Fruit fly (Drosophila melanogaster) whole organism, embryonic: Measurements from ENCODE around the gene Zdhhc8.

Source experiments
- Aef1 ChIP-seq: fragments of 200-800 bp; sonication (Bioruptor generic); IDR thresholded peaks from 3 replicates; pipeline ENCODE4 v1.3.6; 2022; ENCODE audit warnings: missing biosample characterization, missing genetic modification characterization
- CG10979 ChIP-seq: fragments of 200-800 bp; sonication (Bioruptor generic); optimal IDR thresholded peaks from 2 replicates; lab custom pipeline; 2018; ENCODE audit warnings: missing biosample characterization, mild to moderate bottlenecking, missing genetic modification characterization, moderate library complexity
- CG11398 ChIP-seq: fragments of 200-800 bp; sonication (Bioruptor generic); optimal IDR thresholded peaks from 2 replicates; lab custom pipeline; 2016; ENCODE audit warnings: missing biosample characterization, missing genetic modification characterization
- CG11456 ChIP-seq: fragments of 200-800 bp; sonication (Bioruptor generic); IDR thresholded peaks from 3 replicates; pipeline ENCODE4 v1.3.6; 2022; ENCODE audit warnings: missing biosample characterization, missing genetic modification characterization
- CG15011 ChIP-seq: fragments of 200-800 bp; sonication (Bioruptor generic); optimal IDR thresholded peaks from 3 replicates; lab custom pipeline; 2018; ENCODE audit warnings: missing biosample characterization, mild to moderate bottlenecking, missing genetic modification characterization
- CG1529 ChIP-seq: fragments of 200-800 bp; sonication (Bioruptor generic); optimal IDR thresholded peaks from 3 replicates; lab custom pipeline; 2018; ENCODE audit warnings: missing biosample characterization, missing genetic modification characterization
- CG1603 ChIP-seq: fragments of 200-800 bp; sonication (Bioruptor generic); optimal IDR thresholded peaks from 2 replicates; lab custom pipeline; 2019; ENCODE audit warnings: missing biosample characterization, mild to moderate bottlenecking, missing genetic modification characterization, moderate library complexity
- CG16815 ChIP-seq: fragments of 200-800 bp; sonication (Bioruptor generic); optimal IDR thresholded peaks from 3 replicates; lab custom pipeline; 2017; ENCODE audit warnings: missing biosample characterization, mild to moderate bottlenecking, missing genetic modification characterization
- CG17328 ChIP-seq: fragments of 200-800 bp; sonication (Bioruptor generic); IDR thresholded peaks from 2 replicates; pipeline ENCODE4 v1.3.6; 2022; ENCODE audit warnings: missing biosample characterization, missing genetic modification characterization
- CG2712 ChIP-seq: fragments of 200-800 bp; optimal IDR thresholded peaks from 3 replicates; lab custom pipeline; 2019; ENCODE audit warnings: missing biosample characterization, mild to moderate bottlenecking, missing genetic modification characterization, moderate library complexity
- CG2875 ChIP-seq: fragments of 200-800 bp; sonication (Bioruptor generic); optimal IDR thresholded peaks from 2 replicates; lab custom pipeline; 2017; ENCODE audit warnings: missing biosample characterization, mild to moderate bottlenecking, missing genetic modification characterization, missing genetic modification reagents
- CG31388 ChIP-seq: fragments of 200-800 bp; sonication (Bioruptor generic); optimal IDR thresholded peaks from 2 replicates; lab custom pipeline; 2016; ENCODE audit warnings: missing biosample characterization, missing genetic modification characterization
- CG3163 ChIP-seq: fragments of 200-800 bp; sonication (Bioruptor generic); optimal IDR thresholded peaks from 3 replicates; lab custom pipeline; 2016; ENCODE audit warnings: missing biosample characterization, missing genetic modification characterization
- CG32772 ChIP-seq: fragments of 200-800 bp; sonication (Bioruptor generic); IDR thresholded peaks from 2 replicates; pipeline ENCODE4 v1.3.6; 2022; ENCODE audit warnings: missing biosample characterization, missing genetic modification characterization
- CG34422 ChIP-seq: fragments of 200-800 bp; sonication (Bioruptor generic); IDR thresholded peaks from 3 replicates; pipeline ENCODE4 v1.3.6; 2022; ENCODE audit warnings: missing biosample characterization, missing genetic modification characterization
- CG4424 ChIP-seq: fragments of 200-800 bp; sonication (Bioruptor generic); optimal IDR thresholded peaks from 3 replicates; lab custom pipeline; 2016; ENCODE audit warnings: missing biosample characterization, missing genetic modification characterization
- CG4617 ChIP-seq: fragments of 200-800 bp; sonication (Bioruptor generic); optimal IDR thresholded peaks from 3 replicates; lab custom pipeline; 2016; ENCODE audit warnings: missing biosample characterization, missing genetic modification characterization, borderline replicate concordance
- CG4854 ChIP-seq: fragments of 200-800 bp; sonication (Bioruptor generic); optimal IDR thresholded peaks from 2 replicates; lab custom pipeline; 2016; ENCODE audit warnings: missing biosample characterization, missing genetic modification characterization, inconsistent platforms
- CG6272 ChIP-seq: fragments of 200-800 bp; sonication (Bioruptor generic); IDR thresholded peaks from 2 replicates; pipeline ENCODE4 v1.3.6; 2022; ENCODE audit warnings: missing biosample characterization, missing genetic modification characterization
- CG8290 ChIP-seq, 3 experiments: fragments of 200-800 bp; sonication (Bioruptor generic); optimal IDR thresholded peaks; 2 replicates each; lab custom pipeline; 2016 to 2019; ENCODE audit warnings: missing biosample characterization in 3 of 3, missing genetic modification characterization in 3 of 3, mild to moderate bottlenecking in 2 of 3, moderate library complexity in 1 of 3
- CG8388 ChIP-seq: fragments of 200-800 bp; sonication (Bioruptor generic); optimal IDR thresholded peaks from 2 replicates; lab custom pipeline; 2019; ENCODE audit warnings: missing biosample characterization, mild to moderate bottlenecking, missing genetic modification characterization, moderate library complexity
- CG9215 ChIP-seq: fragments of 200-800 bp; sonication (Bioruptor generic); IDR thresholded peaks from 2 replicates; pipeline ENCODE4 v1.3.6; 2022; ENCODE audit warnings: missing biosample characterization, missing genetic modification characterization
- CoRest ChIP-seq: fragments of 200-800 bp; sonication (Bioruptor generic); optimal IDR thresholded peaks from 3 replicates; lab custom pipeline; 2018; ENCODE audit warnings: missing biosample characterization, mild to moderate bottlenecking, missing genetic modification characterization, moderate library complexity
- Dbx ChIP-seq: fragments of 200-800 bp; sonication (Bioruptor generic); IDR thresholded peaks from 3 replicates; pipeline ENCODE4 v1.3.6; 2022; ENCODE audit warnings: missing biosample characterization, missing genetic modification characterization
- Deaf1 ChIP-seq: fragments of 200-800 bp; optimal IDR thresholded peaks from 3 replicates; lab custom pipeline; 2019; ENCODE audit warnings: missing biosample characterization, mild to moderate bottlenecking, missing genetic modification characterization, moderate library complexity
- Dref ChIP-seq: fragments of 200-800 bp; sonication (Bioruptor generic); IDR thresholded peaks from 2 replicates; pipeline ENCODE4 v1.3.6; 2022; ENCODE audit warnings: missing biosample characterization, missing genetic modification characterization
- E2f1 ChIP-seq: fragments of 200-800 bp; sonication (Bioruptor generic); IDR thresholded peaks from 2 replicates; pipeline ENCODE4 v1.3.6; 2022; ENCODE audit warnings: missing biosample characterization, missing genetic modification characterization
- ERR ChIP-seq: fragments of 200-800 bp; sonication (Bioruptor generic); optimal IDR thresholded peaks from 2 replicates; lab custom pipeline; 2016; ENCODE audit warnings: missing biosample characterization, missing genetic modification characterization
- Ets65A ChIP-seq: fragments of 200-800 bp; sonication (Bioruptor generic); peaks from one replicate; lab custom pipeline; 2016; ENCODE audit warnings: missing biosample characterization, missing genetic modification characterization
- Fer3 ChIP-seq: fragments of 200-800 bp; sonication (Bioruptor generic); optimal IDR thresholded peaks from 2 replicates; lab custom pipeline; 2018; ENCODE audit warnings: missing biosample characterization, mild to moderate bottlenecking, missing genetic modification characterization, moderate library complexity
- Hr39 ChIP-seq: fragments of >200 bp; optimal IDR thresholded peaks from 2 replicates; lab custom pipeline; 2017
- Jarid2 ChIP-seq: fragments of 200-800 bp; sonication (Bioruptor generic); optimal IDR thresholded peaks from 3 replicates; lab custom pipeline; 2017; ENCODE audit warnings: mild to moderate bottlenecking, missing biosample characterization, missing genetic modification reagents, missing genetic modification characterization
- Lim3 ChIP-seq: fragments of 200-800 bp; sonication (Bioruptor generic); IDR thresholded peaks from 2 replicates; pipeline ENCODE4 v1.3.6; 2022; ENCODE audit warnings: missing biosample characterization, missing genetic modification characterization
- Nf-YB ChIP-seq: fragments of 200-800 bp; sonication (Bioruptor generic); optimal IDR thresholded peaks from 3 replicates; lab custom pipeline; 2019; ENCODE audit warnings: missing biosample characterization, mild to moderate bottlenecking, missing genetic modification characterization, moderate library complexity
- Side ChIP-seq: fragments of 200-800 bp; sonication (Bioruptor generic); optimal IDR thresholded peaks from 2 replicates; lab custom pipeline; 2016; ENCODE audit warnings: missing biosample characterization, missing genetic modification characterization
- Sox102F ChIP-seq: fragments of 200-800 bp; sonication (Bioruptor generic); optimal IDR thresholded peaks from 2 replicates; lab custom pipeline; 2018; ENCODE audit warnings: missing biosample characterization, mild to moderate bottlenecking, missing genetic modification characterization, moderate library complexity
- bsh ChIP-seq, 2 experiments: fragments of 200-800 bp; sonication (Bioruptor generic); optimal IDR thresholded peaks; 2 replicates each; lab custom pipeline; 2017 to 2018; ENCODE audit warnings: mild to moderate bottlenecking in 2 of 2, missing biosample characterization in 2 of 2, missing genetic modification characterization in 2 of 2, moderate library complexity in 1 of 2
- ci ChIP-seq: fragments of 200-800 bp; sonication (Bioruptor generic); IDR thresholded peaks from 3 replicates; pipeline ENCODE4 v1.3.6; 2022; ENCODE audit warnings: missing biosample characterization, missing genetic modification characterization
- crol ChIP-seq: fragments of 200-800 bp; sonication (Bioruptor generic); IDR thresholded peaks from 2 replicates; pipeline ENCODE4 v1.3.6; 2022; ENCODE audit warnings: missing biosample characterization, missing genetic modification characterization
- da ChIP-seq: fragments of 200-800 bp; sonication (Bioruptor generic); optimal IDR thresholded peaks from 2 replicates; lab custom pipeline; 2016; ENCODE audit warnings: missing biosample characterization, missing genetic modification characterization
- dati ChIP-seq: fragments of 200-800 bp; sonication (Bioruptor generic); IDR thresholded peaks from 2 replicates; pipeline ENCODE4 v1.3.6; 2022; ENCODE audit warnings: missing biosample characterization, missing genetic modification characterization
- dimm ChIP-seq: fragments of 200-800 bp; sonication (Bioruptor generic); IDR thresholded peaks from 2 replicates; pipeline ENCODE4 v1.3.6; 2022; ENCODE audit warnings: missing biosample characterization, missing genetic modification characterization
- fd96Cb ChIP-seq: fragments of 200-800 bp; sonication (Bioruptor generic); optimal IDR thresholded peaks from 2 replicates; lab custom pipeline; 2018; ENCODE audit warnings: missing biosample characterization, mild to moderate bottlenecking, missing genetic modification characterization, moderate library complexity
- gcm ChIP-seq: fragments of 200-800 bp; sonication (Bioruptor generic); optimal IDR thresholded peaks from 2 replicates; lab custom pipeline; 2019; ENCODE audit warnings: missing biosample characterization, mild to moderate bottlenecking, missing genetic modification characterization, moderate library complexity
- gem ChIP-seq: fragments of 200-800 bp; sonication (Bioruptor generic); optimal IDR thresholded peaks from 2 replicates; lab custom pipeline; 2019; ENCODE audit warnings: missing biosample characterization, mild to moderate bottlenecking, missing genetic modification characterization, moderate library complexity
- gfzf ChIP-seq: fragments of 200-800 bp; sonication (Bioruptor generic); optimal IDR thresholded peaks from 2 replicates; lab custom pipeline; 2016; ENCODE audit warnings: missing biosample characterization, mild to moderate bottlenecking, missing genetic modification characterization, moderate library complexity
- otp ChIP-seq: fragments of 200-800 bp; sonication (Bioruptor generic); IDR thresholded peaks from 3 replicates; pipeline ENCODE4, ENCODE4 v1.3.6; 2022; ENCODE audit warnings: missing biosample characterization, missing genetic modification characterization
- pan ChIP-seq, 4 experiments: fragments of >200 bp in 3 of 4; fragments of 200-800 bp in 1 of 4; sonication (Bioruptor generic) in 1 of 4; optimal IDR thresholded peaks in 3 of 4; IDR thresholded peaks in 1 of 4; 2 replicates each; pipeline versions ENCODE4 v1.3.6 to Lab custom; 2017 to 2022; ENCODE audit warnings: missing biosample characterization in 2 of 4, missing genetic modification characterization in 2 of 4, mixed read lengths in 1 of 4
- rib ChIP-seq: fragments of 200-800 bp; sonication (Bioruptor generic); IDR thresholded peaks from 2 replicates; pipeline ENCODE4 v1.3.6; 2022; ENCODE audit warnings: missing biosample characterization, missing genetic modification characterization
- sd ChIP-seq: fragments of 200-800 bp; sonication (Bioruptor generic); optimal IDR thresholded peaks from 3 replicates; lab custom pipeline; 2018; ENCODE audit warnings: missing biosample characterization, mild to moderate bottlenecking, missing genetic modification characterization, moderate library complexity
- ttk ChIP-seq: fragments of 200-800 bp; sonication (Bioruptor generic); IDR thresholded peaks from 2 replicates; pipeline ENCODE4 v2.1.2; 2022; ENCODE audit warnings: missing biosample characterization, missing genetic modification characterization

Zdhhc8 gene

dm6 chrX:9295518-9295917, 60.5 kb downstream of the Zdhhc8 start (continued):
- TF ChIP-seq CG15011 (GFP tag; lab: Kevin White, UChicago), result no peak
- TF ChIP-seq CG10979 (tag; lab: Kevin White, UChicago), result peak; percentile 61
- TF ChIP-seq Sox102F, result peak; percentile 18
- TF ChIP-seq CG4617 (GFP tag; lab: Kevin White, UChicago), result no peak
- no peak for TF ChIP-seq CG31388 (GFP tag; lab: Kevin White, UChicago)
- TF ChIP-seq Ets65A (GFP tag; lab: Kevin White, UChicago), result peak; percentile 72
- no peak for TF ChIP-seq CG8290 (GFP tag; optimal IDR thresholded peaks at IDR 0.05; lab: Kevin White, UChicago)
- no peak for TF ChIP-seq CG8290 (tag; optimal IDR thresholded peaks at IDR 0.05; lab: Kevin White, UChicago)
- TF ChIP-seq gfzf (GFP tag; lab: Kevin White, UChicago), result no peak
- TF ChIP-seq Deaf1 (tag; lab: Kevin White, UChicago), result no peak
- no peak for TF ChIP-seq CG32772 (GFP tag; lab: Robert Waterston, UW)
- TF ChIP-seq dimm (GFP tag; lab: Robert Waterston, UW), result no peak
- TF ChIP-seq gcm (GFP tag; lab: Kevin White, UChicago), result no peak
- TF ChIP-seq CG11456, result no peak
- TF ChIP-seq sd (tag; lab: Kevin White, UChicago), result no peak
- no peak for TF ChIP-seq da (GFP tag; lab: Kevin White, UChicago)
- 0 out of 3 replicates have a peak, but pooled peaks have one; percentile 46 for TF ChIP-seq otp (GFP tag; lab: Robert Waterston, UW)
- no peak for TF ChIP-seq dati
- no peak for TF ChIP-seq crol (GFP tag; lab: Robert Waterston, UW)
- TF ChIP-seq fd96Cb, result peak; percentile 40
- peak; percentile 1 for TF ChIP-seq CG2875 (GFP tag; lab: Kevin White, UChicago)
- peak; percentile 71 for TF ChIP-seq CG1603
- TF ChIP-seq CG4854 (GFP tag; lab: Kevin White, UChicago), result no peak
- TF ChIP-seq Lim3, result no peak
- no peak for TF ChIP-seq ERR
- peak; percentile 57 for TF ChIP-seq CG2712
- TF ChIP-seq Jarid2 (GFP tag; lab: Kevin White, UChicago), result no peak
- TF ChIP-seq CG4424 (GFP tag; lab: Kevin White, UChicago), result peak; percentile 33
- no peak for TF ChIP-seq CG6272 (GFP tag; lab: Robert Waterston, UW)
- no peak for TF ChIP-seq Dbx (GFP tag; lab: Robert Waterston, UW)
- no peak for TF ChIP-seq CG11398
- TF ChIP-seq CG34422 (GFP tag; lab: Robert Waterston, UW), result 0 out of 3 replicates have a peak, but pooled peaks have one; percentile 25
- TF ChIP-seq CG16815 (GFP tag; lab: Kevin White, UChicago), result peak; percentile 19
- TF ChIP-seq ci (GFP tag; lab: Robert Waterston, UW), result peak; percentile 57; the same call in 1 of the 3 replicates
- no peak for TF ChIP-seq Nf-YB
- peak; percentile 34 for TF ChIP-seq CG8388
- peak in 1 of 2 experiments; percentile 62 for TF ChIP-seq bsh (GFP tag; optimal IDR thresholded peaks at IDR 0.05; lab: Kevin White, UChicago)
- TF ChIP-seq Aef1 (GFP tag; lab: Robert Waterston, UW), result no peak
- peak; percentile 0 for TF ChIP-seq CoRest (tag; lab: Kevin White, UChicago)
- no peak for TF ChIP-seq CG3163
- no peak for TF ChIP-seq ttk (GFP tag; lab: Robert Waterston, UW)
- no peak for TF ChIP-seq gem (tag; lab: Kevin White, UChicago)
- no peak for TF ChIP-seq pan (optimal IDR thresholded peaks at IDR 0.05; lab: Kevin White, UChicago)
- TF ChIP-seq pan (GFP tag; optimal IDR thresholded peaks at IDR 0.05 in 1 of 2, IDR thresholded peaks at IDR 0.05 in 1 of 2), result peak in 1 of 2 experiments; percentile 37
- TF ChIP-seq E2f1 (GFP tag; lab: Robert Waterston, UW), result peak; percentile 29; the same call in 1 of the 2 replicates
- TF ChIP-seq CG1529 (GFP tag; lab: Kevin White, UChicago), result peak; percentile 13
- TF ChIP-seq CG9215 (GFP tag; lab: Robert Waterston, UW), result no peak
- no peak for TF ChIP-seq rib
- TF ChIP-seq CG17328, result peak; percentile 56; the same call in 1 of the 2 replicates
- TF ChIP-seq Fer3 (tag; lab: Kevin White, UChicago), result no peak
- TF ChIP-seq Side (GFP tag; lab: Kevin White, UChicago), result no peak
- no peak for TF ChIP-seq Dref (GFP tag; lab: Robert Waterston, UW)
- TF ChIP-seq Hr39 (lab: Kevin White, UChicago), result no peak
